Fruit fly (Drosophila melanogaster) whole organism, embryonic: ENCODE data around the gene slow.

ENCODE experiments used
- CG1792 ChIP-seq: fragments of 200-800 bp; sonication (Bioruptor generic); optimal IDR thresholded peaks from 2 replicates; lab custom pipeline; 2016; ENCODE audit warnings: missing biosample characterization, missing genetic modification characterization
- chn ChIP-seq: fragments of 200-800 bp; sonication (Bioruptor generic); optimal IDR thresholded peaks from 2 replicates; lab custom pipeline; 2016; ENCODE audit warnings: missing biosample characterization, missing genetic modification characterization

- no peak for TF ChIP-seq chn (GFP tag; lab: Kevin White, UChicago)
- no peak for TF ChIP-seq CG1792
Measured at dm6 chr3L:4409134-4409897, 25.1 kb downstream of the slow start.
